Fruit fly (Drosophila melanogaster): ENCODE data around the gene Dh44.

- TF ChIP-seq Sox102F (GFP tag; optimal IDR thresholded peaks at IDR 0.05) (no peak), Ets21C (GFP tag; optimal IDR thresholded peaks at IDR 0.05) (no peak), CG32006 (GFP tag; optimal IDR thresholded peaks at IDR 0.05) (no peak), OdsH (GFP tag; optimal IDR thresholded peaks at IDR 0.05) (no peak), Gug (GFP tag; IDR thresholded peaks at IDR 0.05) (no peak), pdm3 (GFP tag; optimal IDR thresholded peaks at IDR 0.05) (no peak), CG16779 (tag; optimal IDR thresholded peaks at IDR 0.05) (no peak), Met (GFP tag; optimal IDR thresholded peaks at IDR 0.05) (no peak), CG7368 (GFP tag; optimal IDR thresholded peaks at IDR 0.05) (no peak), CG9139 (GFP tag; optimal IDR thresholded peaks at IDR 0.05) (no peak)
These were observed 46.1 kb upstream of the Dh44 start for dm6 chr3R:9591769-9592388.
